Worm (Caenorhabditis elegans) whole organism, L4 larva: Measurements from ENCODE around the gene asps-1.

ENCODE experiments used
- T20F7.1 ChIP-seq: fragments of 200-800 bp; sonication (Bioruptor generic); optimal IDR thresholded peaks from 2 replicates; lab custom pipeline; 2018; ENCODE audit warnings: mild to moderate bottlenecking, missing genetic modification characterization, missing compliant biosample characterization
- mdl-1 ChIP-seq, 2 experiments: fragments of 150-350 bp in 1 of 2; sonication (generic microtip) in 1 of 2; optimal IDR thresholded peaks; 2 replicates each; lab custom pipeline; 2014 to 2017; ENCODE audit warnings: missing biosample characterization in 2 of 2, missing genetic modification characterization in 2 of 2
- snpc-4 ChIP-seq: fragments of 150-350 bp; optimal IDR thresholded peaks from 2 replicates; lab custom pipeline; 2014; ENCODE audit warnings: missing biosample characterization, missing genetic modification characterization

DNA sequence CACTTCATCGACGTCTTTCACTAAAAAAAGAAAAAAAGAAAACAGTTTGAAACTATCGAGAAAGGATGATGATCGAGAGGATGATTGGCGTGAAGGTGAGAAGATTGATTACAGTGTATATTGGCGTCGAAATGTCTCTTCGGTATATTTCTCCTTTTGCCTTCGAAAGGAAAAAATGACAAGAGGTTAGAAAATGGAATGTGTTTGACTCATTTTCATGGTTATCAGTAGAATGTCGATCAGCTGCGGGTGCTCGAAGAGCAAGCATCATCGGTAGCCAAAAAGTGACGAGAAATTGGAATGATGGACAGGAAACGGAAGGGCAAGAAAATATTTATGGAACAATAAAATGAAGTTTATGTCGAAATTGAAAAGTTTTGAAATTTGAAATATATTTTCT is 16.6 kb upstream of the asps-1 start:
- TF ChIP-seq mdl-1 (tag; optimal IDR thresholded peaks at IDR 0.05; lab: Kevin White, UChicago) (no peak), snpc-4 (tag; lab: Kevin White, UChicago) (no peak), T20F7.1 (GFP tag; lab: Kevin White, UChicago) (no peak)
